Fruit fly (Drosophila melanogaster) S2 (cell line): ENCODE results near the gene Ald2.

ENCODE experiments used
- CG8478 ChIP-seq: fragments of >200 bp; optimal IDR thresholded peaks from 2 replicates; lab custom pipeline; 2018
- CTCF ChIP-seq, 2 experiments: fragments of >200 bp; optimal IDR thresholded peaks; 2 replicates each; lab custom pipeline; 2018

The Ald2 gene

dm6 chr3R:26413788-26414187 lies at the start of gene Ald2:
Ald2 (plus strand) TSS chr3R:26414088.
- TF ChIP-seq CG8478 (lab: Kevin White, UChicago) (no peak), CTCF (optimal IDR thresholded peaks at IDR 0.05; lab: Kevin White, UChicago) (no peak)

- TF ChIP-seq CG8478 (lab: Kevin White, UChicago) (no peak), CTCF (optimal IDR thresholded peaks at IDR 0.05; lab: Kevin White, UChicago) (no peak)
Observed at dm6 chr3R:26403556-26403955, 10.3 kb upstream of the Ald2 start, which contains the start of gene ppk15. ppk15 (minus strand) TSS chr3R:26403656.

dm6 chr3R:26409780-26410179 lies 4.1 kb upstream of the Ald2 start:
- no peak for TF ChIP-seq CG8478 (lab: Kevin White, UChicago)
- TF ChIP-seq CTCF (optimal IDR thresholded peaks at IDR 0.05; lab: Kevin White, UChicago) = no peak

- TF ChIP-seq CG8478 (lab: Kevin White, UChicago) = no peak
Observed at dm6 chr3R:26425005-26425404, 11.1 kb downstream of the Ald2 start, which contains the start of gene CG6503. CG6503 (minus strand) TSS chr3R:26425105.

- TF ChIP-seq CTCF (optimal IDR thresholded peaks at IDR 0.05; lab: Kevin White, UChicago) (no peak), CG8478 (lab: Kevin White, UChicago) (no peak)
Observed at dm6 chr3R:26425681-26426080, 11.8 kb downstream of the Ald2 start, which contains the start of gene CG34291. CG34291 (minus strand) TSS chr3R:26425781.

dm6 chr3R:26428220-26428619 lies 14.3 kb downstream of the Ald2 start:
- TF ChIP-seq CTCF (optimal IDR thresholded peaks at IDR 0.05; lab: Kevin White, UChicago) (no peak), CG8478 (lab: Kevin White, UChicago) (no peak)

dm6 chr3R:26429619-26430018 lies 15.7 kb downstream of the Ald2 start:
- no peak for TF ChIP-seq CTCF (optimal IDR thresholded peaks at IDR 0.05; lab: Kevin White, UChicago)
- no peak for TF ChIP-seq CG8478 (lab: Kevin White, UChicago)

- TF ChIP-seq CTCF (optimal IDR thresholded peaks at IDR 0.05; lab: Kevin White, UChicago) (peak; percentile 72 to 78), CG8478 (lab: Kevin White, UChicago) (no peak)
Observed at dm6 chr3R:26432526-26432925, 18.6 kb downstream of the Ald2 start.

- TF ChIP-seq CTCF (optimal IDR thresholded peaks at IDR 0.05; lab: Kevin White, UChicago) (no peak), CG8478 (lab: Kevin White, UChicago) (no peak)
Observed at dm6 chr3R:26432978-26433377, 19.1 kb downstream of the Ald2 start.

- TF ChIP-seq CG8478 (lab: Kevin White, UChicago) = no peak
- TF ChIP-seq CTCF (optimal IDR thresholded peaks at IDR 0.05; lab: Kevin White, UChicago) = no peak
Observed at dm6 chr3R:26433743-26434142, 19.9 kb downstream of the Ald2 start.

- TF ChIP-seq CTCF (optimal IDR thresholded peaks at IDR 0.05; lab: Kevin White, UChicago) (no peak), CG8478 (lab: Kevin White, UChicago) (no peak)
Observed at dm6 chr3R:26436001-26436400, 22.1 kb downstream of the Ald2 start.

dm6 chr3R:26436540-26436939 lies 22.7 kb downstream of the Ald2 start:
- TF ChIP-seq CG8478 (lab: Kevin White, UChicago) (no peak), CTCF (optimal IDR thresholded peaks at IDR 0.05; lab: Kevin White, UChicago) (no peak)

- TF ChIP-seq CTCF (optimal IDR thresholded peaks at IDR 0.05; lab: Kevin White, UChicago) (no peak), CG8478 (lab: Kevin White, UChicago) (no peak)
Observed at dm6 chr3R:26440455-26441196, 26.7 kb downstream of the Ald2 start, which contains the start of gene tx. tx (plus strand) TSS chr3R:26440778.

dm6 chr3R:26442609-26443180 lies 28.8 kb downstream of the Ald2 start:
- TF ChIP-seq CG8478 (lab: Kevin White, UChicago) (no peak), CTCF (optimal IDR thresholded peaks at IDR 0.05; lab: Kevin White, UChicago) (no peak)

dm6 chr3R:26443343-26443742 lies 29.5 kb downstream of the Ald2 start:
- TF ChIP-seq CG8478 (lab: Kevin White, UChicago) = no peak
- no peak for TF ChIP-seq CTCF (optimal IDR thresholded peaks at IDR 0.05; lab: Kevin White, UChicago)
